Worm (Caenorhabditis elegans): ENCODE results near the gene sbp-1.

- TF ChIP-seq unc-62 (GFP tag; optimal IDR thresholded peaks at IDR 0.05) (no peak), pha-4 (tag; optimal IDR thresholded peaks at IDR 0.05) (no peak), mep-1 (tag; optimal IDR thresholded peaks at IDR 0.05) (no peak), snpc-4 (tag; optimal IDR thresholded peaks at IDR 0.05) (no peak), ceh-43 (GFP tag; optimal IDR thresholded peaks at IDR 0.05) (no peak), nhr-12 (tag; optimal IDR thresholded peaks at IDR 0.05) (no peak)
Measured at ce11 chrIII:11393162-11393561, 49.2 kb downstream of the sbp-1 start, which contains the start of gene nlp-21.
